Fruit fly (Drosophila melanogaster): ENCODE data around the gene CG3698.

CG3698 gene

DNA sequence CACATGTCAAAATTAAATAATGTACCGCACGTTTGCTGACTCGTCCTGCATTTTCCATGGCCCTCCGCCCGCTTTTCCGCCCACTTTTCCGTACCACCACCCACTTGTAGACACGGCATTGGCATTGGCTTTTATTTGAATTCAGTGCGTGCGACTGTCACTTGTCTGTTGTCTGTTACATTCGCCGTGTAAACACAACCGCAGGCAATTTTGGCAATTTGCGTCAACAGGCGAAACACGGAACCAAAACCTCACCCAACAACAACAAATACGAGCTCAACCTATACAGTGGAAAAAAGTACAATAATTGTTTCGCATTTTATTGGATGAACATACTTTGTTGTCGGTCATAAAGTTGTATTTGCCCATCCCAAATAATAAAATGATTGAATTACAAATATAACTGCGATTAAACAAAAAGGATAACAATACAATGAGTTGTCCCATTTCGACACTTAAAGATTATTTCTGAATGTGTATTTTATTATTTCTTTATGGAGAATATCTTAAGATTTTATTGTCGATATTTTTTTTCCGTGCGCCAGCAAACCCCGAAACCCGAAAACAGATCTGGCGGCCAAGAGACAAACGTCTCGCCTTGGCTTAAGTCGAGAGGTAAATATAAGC is 50.8 kb downstream of the CG3698 start (continued):
- TF ChIP-seq odd (GFP tag; optimal IDR thresholded peaks at IDR 0.05) (no peak), CG4854 (GFP tag; optimal IDR thresholded peaks at IDR 0.05) (no peak), Blimp-1 (GFP tag; optimal IDR thresholded peaks at IDR 0.05) (peak; percentile 1), CG30020 (tag; optimal IDR thresholded peaks at IDR 0.05) (no peak), CG6765 (GFP tag; optimal IDR thresholded peaks at IDR 0.05) (peak; percentile 2), CG7556 (GFP tag; optimal IDR thresholded peaks at IDR 0.05) (peak; percentile 51), CG7839 (tag; optimal IDR thresholded peaks at IDR 0.05) (peak; percentile 44), Six4 (GFP tag; optimal IDR thresholded peaks at IDR 0.05) (no peak), CG17829 (tag; optimal IDR thresholded peaks at IDR 0.05) (no peak), p53 (GFP tag; optimal IDR thresholded peaks at IDR 0.05) (no peak), sisA (GFP tag; IDR thresholded peaks at IDR 0.05) (no peak), phol (tag; optimal IDR thresholded peaks at IDR 0.05) (peak; percentile 15), Mrtf (GFP tag; IDR thresholded peaks at IDR 0.05) (no peak), sc (optimal IDR thresholded peaks at IDR 0.05) (no peak), sc (GFP tag; optimal IDR thresholded peaks at IDR 0.05) (no peak), Ada2b (GFP tag; IDR thresholded peaks at IDR 0.05) (no peak), CG1832 (GFP tag; optimal IDR thresholded peaks at IDR 0.05) (no peak), CG6689 (GFP tag; IDR thresholded peaks at IDR 0.05) (no peak), tx (GFP tag; optimal IDR thresholded peaks at IDR 0.05) (no peak), CG13424 (tag; optimal IDR thresholded peaks at IDR 0.05) (peak; percentile 46), CG17186 (GFP tag; optimal IDR thresholded peaks at IDR 0.05) (no peak), hb (GFP tag; IDR thresholded peaks at IDR 0.05; ENCODE audit: partially characterized antibody) (no peak), sob (GFP tag; IDR thresholded peaks at IDR 0.05) (no peak), CG1602 (GFP tag; optimal IDR thresholded peaks at IDR 0.05) (no peak), Atf-2 (GFP tag; optimal IDR thresholded peaks at IDR 0.05) (no peak), CG13287 (GFP tag; IDR thresholded peaks at IDR 0.05; ENCODE audit: partially characterized antibody) (no peak), salm (tag; optimal IDR thresholded peaks at IDR 0.05) (no peak), lola (GFP tag; optimal IDR thresholded peaks at IDR 0.05) (no peak), btn (GFP tag; optimal IDR thresholded peaks at IDR 0.05) (no peak), Pdp1 (GFP tag; optimal IDR thresholded peaks at IDR 0.05) (peak in 1 of 2 experiments; percentile 1), Bgb (GFP tag; IDR thresholded peaks at IDR 0.05; ENCODE audit: partially characterized antibody) (no peak), CG11247 (GFP tag; IDR thresholded peaks at IDR 0.05) (0 out of 2 replicates have a peak, but pooled peaks have one; percentile 7), CG6272 (GFP tag; IDR thresholded peaks at IDR 0.05) (no peak), CG16815 (GFP tag; optimal IDR thresholded peaks at IDR 0.05) (no peak), toy (GFP tag; IDR thresholded peaks at IDR 0.05) (no peak), Ets97D (GFP tag; optimal IDR thresholded peaks at IDR 0.05) (no peak), tup (GFP tag; optimal IDR thresholded peaks at IDR 0.05) (no peak), Hr51 (GFP tag; optimal IDR thresholded peaks at IDR 0.05) (peak in 1 of 2 experiments; percentile 47), caup (GFP tag; optimal IDR thresholded peaks at IDR 0.05; ENCODE audit: severe bottlenecking) (peak; percentile 27), ind (GFP tag; optimal IDR thresholded peaks at IDR 0.05) (peak; percentile 9), CG10654 (GFP tag; optimal IDR thresholded peaks at IDR 0.05) (peak; percentile 9), crp (GFP tag; optimal IDR thresholded peaks at IDR 0.05) (no peak), CG11695 (GFP tag; IDR thresholded peaks at IDR 0.05) (no peak), Oli (tag; optimal IDR thresholded peaks at IDR 0.05) (peak; percentile 33), CG11093 (GFP tag; IDR thresholded peaks at IDR 0.05) (no peak), NC2β (GFP tag; optimal IDR thresholded peaks at IDR 0.05) (no peak), CTCF (GFP tag; optimal IDR thresholded peaks at IDR 0.05) (no peak), sim (GFP tag; IDR thresholded peaks at IDR 0.05) (no peak), CG9437 (GFP tag; optimal IDR thresholded peaks at IDR 0.05) (no peak), CG7357 (GFP tag; IDR thresholded peaks at IDR 0.05) (no peak), so (GFP tag; IDR thresholded peaks at IDR 0.05) (no peak)

All from whole organism, embryonic.